In the genomic region with DNA sequence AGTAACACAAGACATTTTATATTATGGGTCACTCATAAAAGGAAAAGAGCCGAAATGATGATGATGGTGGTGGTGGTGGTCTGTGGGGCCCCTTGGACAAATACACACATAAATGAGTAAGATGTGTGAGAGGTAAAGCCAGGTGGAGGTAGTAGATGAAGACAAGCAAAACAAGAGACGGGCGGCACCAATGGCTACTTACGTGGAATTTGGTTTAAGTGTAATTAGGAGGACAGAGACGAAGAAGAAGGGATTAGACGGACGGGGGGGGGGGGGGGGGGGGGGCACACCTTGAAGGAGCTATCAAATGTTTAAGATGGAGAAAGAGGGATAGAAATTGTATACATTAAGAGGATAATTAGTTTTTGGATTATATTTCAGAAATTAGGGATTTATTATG, we compare ENCODE assay signal across 4 worm cellular contexts.
TF ChIP-seq lines count a peak whose summit lies in the region.

No protein-coding gene starts in this region.

TF ChIP-seq in whole organism, L3 larva, 47 proteins besides CTCF, POLR2A, EP300 and RAD21:
- TF ChIP-seq pqm-1 (tag; optimal IDR thresholded peaks at IDR 0.05; lab: Kevin White, UChicago) (no peak), pha-4 (tag; optimal IDR thresholded peaks at IDR 0.05; lab: Kevin White, UChicago) (peak; percentile 5)

TF ChIP-seq in whole organism, L4 larva, 104 proteins besides CTCF, POLR2A, EP300 and RAD21:
- TF ChIP-seq mdl-1 (tag; optimal IDR thresholded peaks at IDR 0.05; lab: Kevin White, UChicago) (no peak), ZK337.2 (GFP tag; IDR thresholded peaks at IDR 0.05; lab: Robert Waterston, UW) (no peak), nhr-6 (tag; optimal IDR thresholded peaks at IDR 0.05; lab: Kevin White, UChicago) (peak; percentile 10)

TF ChIP-seq in whole organism, early embryonic, 17 proteins besides CTCF, POLR2A, EP300 and RAD21:
- TF ChIP-seq hmg-4 (GFP tag; optimal IDR thresholded peaks at IDR 0.05; lab: Kevin White, UChicago) (peak; percentile 7), ceh-36 (tag; optimal IDR thresholded peaks at IDR 0.05; lab: Kevin White, UChicago) (peak; percentile 50), tra-4 (tag; optimal IDR thresholded peaks at IDR 0.05; lab: Kevin White, UChicago) (no peak)

TF ChIP-seq in whole organism, mixed stage, embryonic, 35 proteins besides CTCF, POLR2A, EP300 and RAD21:
- peak; percentile 55 for TF ChIP-seq mls-2 (tag; optimal IDR thresholded peaks at IDR 0.05; lab: Kevin White, UChicago)
- no peak for TF ChIP-seq hlh-1 (tag; optimal IDR thresholded peaks at IDR 0.05; lab: Kevin White, UChicago)
- TF ChIP-seq ceh-43 (GFP tag; optimal IDR thresholded peaks at IDR 0.05; lab: Kevin White, UChicago), result peak; percentile 43
- TF ChIP-seq sptf-1 (tag; optimal IDR thresholded peaks at IDR 0.05; lab: Kevin White, UChicago), result peak; percentile 64
